Worm (Caenorhabditis elegans) whole organism, L1 larva: ENCODE results near the gene cec-7.

ENCODE experiments used
- C04F5.9 ChIP-seq: sonication (generic microtip); optimal IDR thresholded peaks from 2 replicates; lab custom pipeline; 2016; ENCODE audit warnings: missing genetic modification characterization, missing compliant biosample characterization
- C34B4.2 ChIP-seq: sonication (generic microtip); optimal IDR thresholded peaks from 2 replicates; lab custom pipeline; 2017; ENCODE audit warnings: mild to moderate bottlenecking, missing genetic modification characterization, missing compliant biosample characterization
- F16B12.6 ChIP-seq: fragments of 150-350 bp; optimal IDR thresholded peaks from 2 replicates; lab custom pipeline; 2014; ENCODE audit warnings: missing biosample characterization, missing genetic modification characterization
- Y116A8C.19 ChIP-seq: sonication (generic microtip); optimal IDR thresholded peaks from 2 replicates; lab custom pipeline; 2016; ENCODE audit warnings: missing compliant biosample characterization, missing genetic modification characterization, borderline replicate concordance
- aha-1 ChIP-seq: fragments of 150-350 bp; optimal IDR thresholded peaks from 2 replicates; lab custom pipeline; 2014; ENCODE audit warnings: missing biosample characterization, missing genetic modification characterization
- ama-1 ChIP-seq: fragments of 150-350 bp; optimal IDR thresholded peaks from 2 replicates; lab custom pipeline; 2014
- ceh-8 ChIP-seq: fragments of 200-800 bp; sonication (Bioruptor generic); optimal IDR thresholded peaks from 2 replicates; lab custom pipeline; 2018; ENCODE audit warnings: mild to moderate bottlenecking, missing genetic modification characterization, moderate library complexity, missing compliant biosample characterization
- dpl-1 ChIP-seq, 3 experiments: fragments of 150-350 bp in 2 of 3; sonication (generic microtip) in 1 of 3; optimal IDR thresholded peaks; 2 replicates each; lab custom pipeline; 2014 to 2017; ENCODE audit warnings: missing biosample characterization in 3 of 3, missing genetic modification characterization in 3 of 3, missing genetic modification reagents in 3 of 3
- efl-1 ChIP-seq, 4 experiments: fragments of 150-350 bp; optimal IDR thresholded peaks in 3 of 4; peaks in 1 of 4; 1 replicate in 1 of 4; 2 replicates in 3 of 4; lab custom pipeline; 2014; ENCODE audit warnings: missing biosample characterization in 2 of 4, missing genetic modification characterization in 2 of 4, missing genetic modification reagents in 2 of 4
- elt-2 ChIP-seq: sonication (generic microtip); optimal IDR thresholded peaks from 2 replicates; lab custom pipeline; 2016; ENCODE audit warnings: missing genetic modification characterization, mild to moderate bottlenecking, inconsistent platforms, missing compliant biosample characterization, missing genetic modification reagents
- fkh-10 ChIP-seq: sonication (generic microtip); optimal IDR thresholded peaks from 2 replicates; lab custom pipeline; 2017; ENCODE audit warnings: missing biosample characterization, missing genetic modification reagents, missing genetic modification characterization
- fkh-4 ChIP-seq: sonication (generic microtip); optimal IDR thresholded peaks from 2 replicates; lab custom pipeline; 2016; ENCODE audit warnings: missing compliant biosample characterization, missing genetic modification characterization, borderline replicate concordance
- fkh-8 ChIP-seq: sonication (generic microtip); optimal IDR thresholded peaks from 2 replicates; lab custom pipeline; 2016; ENCODE audit warnings: mild to moderate bottlenecking, missing genetic modification characterization, missing compliant biosample characterization
- fos-1 ChIP-seq: fragments of 150-350 bp; optimal IDR thresholded peaks from 2 replicates; lab custom pipeline; 2014; ENCODE audit warnings: missing biosample characterization, missing genetic modification characterization
- grh-1 ChIP-seq: fragments of 200-800 bp; sonication (Bioruptor generic); IDR thresholded peaks from 2 replicates; pipeline ENCODE4 v1.3.6; 2022; ENCODE audit warnings: missing genetic modification reagents, missing genetic modification characterization, missing compliant biosample characterization
- hlh-17 ChIP-seq: fragments of 200-800 bp; sonication (Bioruptor generic); optimal IDR thresholded peaks from 2 replicates; lab custom pipeline; 2018; ENCODE audit warnings: missing genetic modification characterization, mild to moderate bottlenecking, missing compliant biosample characterization, moderate library complexity, borderline replicate concordance
- hpl-2 ChIP-seq: fragments of 150-350 bp; optimal IDR thresholded peaks from 2 replicates; lab custom pipeline; 2014; ENCODE audit warnings: missing biosample characterization, missing genetic modification reagents, missing genetic modification characterization
- irx-1 ChIP-seq: sonication (generic microtip); optimal IDR thresholded peaks from 2 replicates; lab custom pipeline; 2016; ENCODE audit warnings: missing genetic modification characterization, missing compliant biosample characterization
- isw-1 ChIP-seq: fragments of 200-800 bp; sonication (Bioruptor generic); IDR thresholded peaks from 2 replicates; pipeline ENCODE4 v1.3.6; 2022; ENCODE audit warnings: missing genetic modification characterization, missing compliant biosample characterization
- jun-1 ChIP-seq: fragments of 150-350 bp; optimal IDR thresholded peaks from 2 replicates; lab custom pipeline; 2014; ENCODE audit warnings: missing biosample characterization, missing genetic modification reagents, missing genetic modification characterization
- lin-35 ChIP-seq, 2 experiments: fragments of 150-350 bp; optimal IDR thresholded peaks; 2 replicates each; lab custom pipeline; 2014; ENCODE audit warnings: missing biosample characterization in 2 of 2, missing genetic modification characterization in 2 of 2, missing genetic modification reagents in 2 of 2
- lin-39 ChIP-seq: fragments of 150-350 bp; optimal IDR thresholded peaks from 2 replicates; lab custom pipeline; 2014; ENCODE audit warnings: missing biosample characterization, missing genetic modification reagents, missing genetic modification characterization
- lsy-2 ChIP-seq, 2 experiments: fragments of 150-350 bp; optimal IDR thresholded peaks; 2 replicates each; lab custom pipeline; 2014; ENCODE audit warnings: missing biosample characterization in 2 of 2, missing genetic modification characterization in 2 of 2
- mdl-1 ChIP-seq, 2 experiments: fragments of 150-350 bp; optimal IDR thresholded peaks; 2 replicates each; lab custom pipeline; 2014 to 2017; ENCODE audit warnings: missing biosample characterization in 2 of 2, missing genetic modification characterization in 2 of 2, inconsistent platforms in 1 of 2
- mef-2 ChIP-seq: fragments of 150-350 bp; optimal IDR thresholded peaks from 2 replicates; lab custom pipeline; 2014; ENCODE audit warnings: missing biosample characterization, missing genetic modification characterization
- mep-1 ChIP-seq: fragments of 150-350 bp; optimal IDR thresholded peaks from 2 replicates; lab custom pipeline; 2014; ENCODE audit warnings: missing biosample characterization, missing genetic modification characterization
- nhr-11 ChIP-seq: fragments of 150-350 bp; optimal IDR thresholded peaks from 2 replicates; lab custom pipeline; 2014; ENCODE audit warnings: missing biosample characterization, missing genetic modification characterization
- nhr-20 ChIP-seq: sonication (generic microtip); optimal IDR thresholded peaks from 2 replicates; lab custom pipeline; 2016; ENCODE audit warnings: mild to moderate bottlenecking, missing genetic modification characterization, missing compliant biosample characterization
- nhr-47 ChIP-seq: sonication (generic microtip); optimal IDR thresholded peaks from 2 replicates; lab custom pipeline; 2016; ENCODE audit warnings: mild to moderate bottlenecking, missing genetic modification characterization, moderate library complexity, missing compliant biosample characterization
- nhr-71 ChIP-seq: sonication (generic microtip); optimal IDR thresholded peaks from 2 replicates; lab custom pipeline; 2016; ENCODE audit warnings: mild to moderate bottlenecking, missing genetic modification characterization, moderate library complexity, missing compliant biosample characterization
- nhr-77 ChIP-seq: fragments of 150-350 bp; optimal IDR thresholded peaks from 2 replicates; lab custom pipeline; 2014; ENCODE audit warnings: missing biosample characterization, missing genetic modification characterization
- pag-3 ChIP-seq: sonication (generic microtip); optimal IDR thresholded peaks from 2 replicates; lab custom pipeline; 2017; ENCODE audit warnings: missing genetic modification characterization, mild to moderate bottlenecking, missing compliant biosample characterization, antibody characterized with exemption, borderline replicate concordance; ENCODE audit not compliant: insufficient read depth
- pax-3 ChIP-seq: fragments of 200-800 bp; sonication (Bioruptor generic); optimal IDR thresholded peaks from 2 replicates; lab custom pipeline; 2018; ENCODE audit warnings: mild to moderate bottlenecking, missing genetic modification characterization, moderate library complexity, missing compliant biosample characterization
- snu-23 ChIP-seq: sonication (generic microtip); optimal IDR thresholded peaks from 2 replicates; lab custom pipeline; 2016; ENCODE audit warnings: missing genetic modification characterization, missing compliant biosample characterization
- swsn-7 ChIP-seq: sonication (generic microtip); optimal IDR thresholded peaks from 2 replicates; lab custom pipeline; 2016; ENCODE audit warnings: missing genetic modification characterization, missing compliant biosample characterization
- tlp-1 ChIP-seq: fragments of 150-350 bp; optimal IDR thresholded peaks from 2 replicates; lab custom pipeline; 2014; ENCODE audit warnings: missing biosample characterization, missing genetic modification characterization
- unc-30 ChIP-seq: sonication (generic microtip); optimal IDR thresholded peaks from 2 replicates; lab custom pipeline; 2017; ENCODE audit warnings: missing biosample characterization, missing genetic modification characterization
- unc-62 ChIP-seq: fragments of 150-350 bp; optimal IDR thresholded peaks from 2 replicates; lab custom pipeline; 2014; ENCODE audit warnings: missing biosample characterization, missing genetic modification reagents, missing genetic modification characterization
- unc-86 ChIP-seq: sonication (generic microtip); optimal IDR thresholded peaks from 2 replicates; lab custom pipeline; 2016; ENCODE audit warnings: missing genetic modification characterization, missing compliant biosample characterization
- unc-98 ChIP-seq: fragments of 200-800 bp; sonication (Bioruptor generic); IDR thresholded peaks from 2 replicates; pipeline ENCODE4 v1.3.6; 2022; ENCODE audit warnings: missing genetic modification characterization, missing compliant biosample characterization
- zag-1 ChIP-seq: fragments of 150-350 bp; optimal IDR thresholded peaks from 2 replicates; lab custom pipeline; 2014; ENCODE audit warnings: missing biosample characterization, missing genetic modification characterization
- ztf-11 ChIP-seq, 2 experiments: sonication (generic microtip); optimal IDR thresholded peaks; 2 replicates each; lab custom pipeline; 2016 to 2017; ENCODE audit warnings: missing genetic modification characterization in 2 of 2, missing biosample characterization in 1 of 2, missing compliant biosample characterization in 1 of 2
- ztf-4 ChIP-seq: fragments of 150-350 bp; optimal IDR thresholded peaks from 2 replicates; lab custom pipeline; 2014; ENCODE audit warnings: missing biosample characterization, missing genetic modification characterization

cec-7 gene

DNA sequence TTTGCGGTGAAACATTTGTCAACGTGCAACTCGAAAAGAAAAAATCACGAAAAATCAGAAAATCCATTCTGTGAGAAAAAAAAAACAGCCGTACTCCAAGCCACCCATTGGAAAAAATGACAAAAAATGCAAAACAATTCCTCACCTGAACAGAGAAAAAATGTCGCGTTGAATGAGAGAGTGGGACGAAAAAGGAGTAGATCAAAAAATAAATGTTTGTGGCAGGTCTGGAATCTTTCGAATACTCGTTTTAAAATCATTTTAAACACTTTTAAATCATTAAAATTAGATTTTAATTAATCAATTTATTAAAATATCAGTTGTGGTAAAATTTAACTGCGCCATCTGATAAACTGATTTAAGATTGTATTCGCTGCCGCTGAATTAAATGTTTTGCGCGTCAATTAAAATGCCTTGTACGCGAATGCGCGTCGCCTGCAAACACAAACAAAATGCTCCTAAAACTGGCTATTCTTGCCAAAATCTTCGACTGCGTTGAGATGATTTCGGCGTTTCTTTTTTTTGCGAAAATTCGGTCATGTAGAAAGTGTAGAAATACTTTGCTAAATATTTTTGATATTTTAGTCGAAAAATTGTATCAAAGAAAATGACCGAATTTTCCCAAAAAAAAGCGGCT is 7.2 kb downstream of the cec-7 start, which contains the start of gene Y37D8A.6:
TSS of gene Y37D8A.6 (minus strand) at position 238 of the 637 bp plus-strand sequence.
- no peak for TF ChIP-seq lin-39 (tag; lab: Kevin White, UChicago)
- peak in 1 of 2 experiments; percentile 55 for TF ChIP-seq lin-35 (GFP tag; optimal IDR thresholded peaks at IDR 0.05; lab: Kevin White, UChicago)
- TF ChIP-seq ztf-11 (tag; optimal IDR thresholded peaks at IDR 0.05; lab: Kevin White, UChicago): no peak
- peak; percentile 78 for TF ChIP-seq F16B12.6 (tag; lab: Kevin White, UChicago)
- TF ChIP-seq dpl-1 (GFP tag; optimal IDR thresholded peaks at IDR 0.05; lab: Kevin White, UChicago): peak in 2 of 3 experiments; percentile 39 to 50
- TF ChIP-seq irx-1 (tag; lab: Kevin White, UChicago): no peak
- no peak for TF ChIP-seq hpl-2 (GFP tag; lab: Kevin White, UChicago)
- no peak for TF ChIP-seq ceh-8 (GFP tag; lab: Kevin White, UChicago)
- TF ChIP-seq lsy-2 (tag; optimal IDR thresholded peaks at IDR 0.05; lab: Kevin White, UChicago): peak; percentile 15 to 27
- TF ChIP-seq nhr-71 (tag; lab: Kevin White, UChicago): peak; percentile 14
- TF ChIP-seq swsn-7 (tag; lab: Kevin White, UChicago): no peak
- TF ChIP-seq efl-1 (optimal IDR thresholded peaks at IDR 0.05; lab: Kevin White, UChicago): peak in 1 of 2 experiments; percentile 39
- peak; percentile 27 to 87 for TF ChIP-seq efl-1 (GFP tag; optimal IDR thresholded peaks at IDR 0.05 in 1 of 2; lab: Kevin White, UChicago)
- TF ChIP-seq jun-1 (tag; lab: Kevin White, UChicago): no peak
- no peak for TF ChIP-seq isw-1 (GFP tag; lab: Robert Waterston, UW)
- TF ChIP-seq mep-1 (tag; lab: Kevin White, UChicago): peak; percentile 9
- peak; percentile 19 for TF ChIP-seq nhr-47
- no peak for TF ChIP-seq grh-1
- TF ChIP-seq unc-98: no peak
- no peak for TF ChIP-seq ama-1
- TF ChIP-seq zag-1 (tag; lab: Kevin White, UChicago): no peak
- TF ChIP-seq hlh-17 (GFP tag; lab: Kevin White, UChicago): no peak
- no peak for TF ChIP-seq mdl-1 (tag; optimal IDR thresholded peaks at IDR 0.05; lab: Kevin White, UChicago)
- TF ChIP-seq tlp-1 (tag; lab: Kevin White, UChicago): no peak
- TF ChIP-seq fkh-4 (tag; lab: Kevin White, UChicago): no peak
- TF ChIP-seq snu-23: no peak
- TF ChIP-seq C04F5.9 (tag; lab: Kevin White, UChicago): no peak
- TF ChIP-seq fkh-8 (tag; lab: Kevin White, UChicago): no peak
- no peak for TF ChIP-seq aha-1 (tag; lab: Kevin White, UChicago)
- no peak for TF ChIP-seq pag-3
- TF ChIP-seq nhr-11 (tag; lab: Kevin White, UChicago): no peak
- TF ChIP-seq unc-62: no peak

DNA sequence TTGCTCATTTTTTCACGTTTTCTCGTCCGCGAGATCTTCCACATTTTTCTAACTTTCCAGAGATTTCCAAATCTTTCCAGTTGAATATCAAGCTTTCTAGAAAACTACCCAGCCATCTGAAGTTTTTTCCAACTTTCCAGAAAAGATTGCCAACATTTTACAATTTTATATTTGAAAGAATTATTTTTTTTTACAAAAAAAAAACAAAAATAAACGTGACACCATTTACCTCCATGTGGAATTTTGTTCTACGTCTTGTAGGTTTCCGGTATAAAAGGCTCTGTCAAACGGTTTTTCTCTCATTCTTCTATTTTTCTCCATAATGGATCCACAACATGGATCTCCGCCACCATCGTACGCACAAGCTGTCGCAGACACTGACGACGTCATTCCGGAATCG is 12.7 kb downstream of the cec-7 start, which contains the start of gene Y37D8A.8:
TSS of gene Y37D8A.8 (plus strand) at position 301 of the 400 bp plus-strand sequence.
- TF ChIP-seq pax-3 (tag; lab: Kevin White, UChicago) (no peak), elt-2 (no peak), irx-1 (tag; lab: Kevin White, UChicago) (no peak), nhr-47 (no peak), ztf-4 (tag; lab: Kevin White, UChicago) (no peak), unc-86 (no peak), unc-98 (no peak), nhr-77 (tag; lab: Kevin White, UChicago) (no peak), C34B4.2 (tag; lab: Kevin White, UChicago) (no peak), unc-30 (tag; lab: Kevin White, UChicago) (no peak), fos-1 (tag; lab: Kevin White, UChicago) (no peak), mef-2 (tag; lab: Kevin White, UChicago) (no peak), nhr-20 (tag; lab: Kevin White, UChicago) (no peak), Y116A8C.19 (tag; lab: Kevin White, UChicago) (no peak), fkh-10 (GFP tag; lab: Kevin White, UChicago) (no peak)
- TF ChIP-seq, all 84 proteins: peak for 0
